Worm (Caenorhabditis elegans): ENCODE measurements around the gene ubh-1.
A peak's percentile ranks its signal among the peaks of the same experiment; 100 is the strongest.

DNA sequence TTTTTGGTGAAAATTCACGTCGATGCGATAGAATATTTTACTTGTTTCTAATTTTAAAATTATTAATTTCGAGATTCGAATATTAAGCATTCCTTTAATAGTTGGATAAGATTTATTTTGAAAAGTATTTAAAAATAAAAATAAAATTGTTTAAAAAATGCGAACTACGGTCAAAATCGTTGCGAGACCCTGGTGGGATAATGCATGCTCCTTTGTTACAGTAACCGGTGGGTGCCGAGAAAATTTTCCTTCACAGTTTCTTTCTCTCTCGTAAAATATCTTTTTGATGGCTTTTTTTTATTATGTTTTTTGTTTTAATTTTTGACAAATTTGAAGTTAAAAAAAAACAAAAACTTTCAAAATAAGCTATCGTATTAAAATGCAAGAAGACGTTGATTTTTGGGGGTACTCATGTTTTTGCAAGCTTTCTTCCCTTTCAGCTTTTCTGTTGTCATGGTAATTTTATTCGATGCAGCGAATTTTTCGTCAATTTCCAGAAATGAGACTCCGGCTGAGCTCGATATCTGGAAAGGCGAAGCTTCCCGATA, 14.5 kb downstream of the ubh-1 start, which contains the start of gene dgtr-1:
- TF ChIP-seq dao-5 (tag; optimal IDR thresholded peaks at IDR 0.05), result no peak
- no peak for TF ChIP-seq him-1 (tag; optimal IDR thresholded peaks at IDR 0.05)
- peak; percentile 23 for TF ChIP-seq W03F9.2 (tag; optimal IDR thresholded peaks at IDR 0.05)

Measured in whole organism, L4/young adult.